Fruit fly (Drosophila melanogaster) whole organism, embryonic: ENCODE results near the gene sud1.
A peak's percentile ranks its signal among the peaks of the same experiment; 100 is the strongest.

Source experiments
- Ada2b ChIP-seq: fragments of 200-800 bp; sonication (Bioruptor generic); IDR thresholded peaks from 2 replicates; pipeline ENCODE4 v1.3.6; 2022; ENCODE audit warnings: missing biosample characterization, missing genetic modification characterization
- CG11504 ChIP-seq: fragments of 200-800 bp; sonication (Bioruptor generic); optimal IDR thresholded peaks from 3 replicates; lab custom pipeline; 2019; ENCODE audit warnings: missing biosample characterization, mild to moderate bottlenecking, missing genetic modification characterization, moderate library complexity
- CG12391 ChIP-seq: fragments of 200-800 bp; sonication (Bioruptor generic); optimal IDR thresholded peaks from 3 replicates; lab custom pipeline; 2018; ENCODE audit warnings: missing biosample characterization, mild to moderate bottlenecking, missing genetic modification characterization, moderate library complexity
- CG13287 ChIP-seq: fragments of 200-800 bp; sonication (Bioruptor generic); IDR thresholded peaks from 2 replicates; pipeline ENCODE4 v1.3.6; 2022; ENCODE audit warnings: missing biosample characterization, missing genetic modification characterization; ENCODE audit not compliant: partially characterized antibody
- CG14014 ChIP-seq: fragments of 200-800 bp; sonication (Bioruptor generic); IDR thresholded peaks from 2 replicates; pipeline ENCODE4 v1.3.6; 2022; ENCODE audit warnings: missing biosample characterization, missing genetic modification characterization
- CG1529 ChIP-seq: fragments of 200-800 bp; sonication (Bioruptor generic); optimal IDR thresholded peaks from 3 replicates; lab custom pipeline; 2018; ENCODE audit warnings: missing biosample characterization, missing genetic modification characterization
- CG1603 ChIP-seq: fragments of 200-800 bp; sonication (Bioruptor generic); optimal IDR thresholded peaks from 2 replicates; lab custom pipeline; 2019; ENCODE audit warnings: missing biosample characterization, mild to moderate bottlenecking, missing genetic modification characterization, moderate library complexity
- CG1792 ChIP-seq: fragments of 200-800 bp; sonication (Bioruptor generic); optimal IDR thresholded peaks from 2 replicates; lab custom pipeline; 2016; ENCODE audit warnings: missing biosample characterization, missing genetic modification characterization
- CG2120 ChIP-seq: fragments of 200-800 bp; sonication (Bioruptor generic); optimal IDR thresholded peaks from 3 replicates; lab custom pipeline; 2016; ENCODE audit warnings: missing biosample characterization, missing genetic modification characterization
- CG2875 ChIP-seq: fragments of 200-800 bp; sonication (Bioruptor generic); optimal IDR thresholded peaks from 2 replicates; lab custom pipeline; 2017; ENCODE audit warnings: missing biosample characterization, mild to moderate bottlenecking, missing genetic modification characterization, missing genetic modification reagents
- CG32767 ChIP-seq: fragments of 200-800 bp; sonication (Bioruptor generic); IDR thresholded peaks from 2 replicates; pipeline ENCODE4 v1.3.6; 2022; ENCODE audit warnings: missing biosample characterization, missing genetic modification characterization
- CG32772 ChIP-seq: fragments of 200-800 bp; sonication (Bioruptor generic); IDR thresholded peaks from 2 replicates; pipeline ENCODE4 v1.3.6; 2022; ENCODE audit warnings: missing biosample characterization, missing genetic modification characterization
- CG33213 ChIP-seq: fragments of 200-800 bp; sonication (Bioruptor generic); optimal IDR thresholded peaks from 3 replicates; lab custom pipeline; 2016; ENCODE audit warnings: missing biosample characterization, missing genetic modification characterization
- CG3847 ChIP-seq: fragments of 200-800 bp; sonication (Bioruptor generic); IDR thresholded peaks from 2 replicates; pipeline ENCODE4 v1.3.6; 2022; ENCODE audit warnings: missing biosample characterization, missing genetic modification characterization
- CG4328 ChIP-seq: fragments of 200-800 bp; sonication (Bioruptor generic); optimal IDR thresholded peaks from 3 replicates; lab custom pipeline; 2017; ENCODE audit warnings: missing biosample characterization, missing genetic modification reagents, missing genetic modification characterization
- CG5180 ChIP-seq: fragments of 200-800 bp; sonication (Bioruptor generic); optimal IDR thresholded peaks from 3 replicates; lab custom pipeline; 2017; ENCODE audit warnings: missing biosample characterization, missing genetic modification characterization, mild to moderate bottlenecking, moderate library complexity, missing genetic modification reagents
- CG6272 ChIP-seq: fragments of 200-800 bp; sonication (Bioruptor generic); IDR thresholded peaks from 2 replicates; pipeline ENCODE4 v1.3.6; 2022; ENCODE audit warnings: missing biosample characterization, missing genetic modification characterization
- CG8944 ChIP-seq: fragments of 200-800 bp; sonication (Bioruptor generic); optimal IDR thresholded peaks from 3 replicates; lab custom pipeline; 2016; ENCODE audit warnings: missing biosample characterization, missing genetic modification characterization
- CoRest ChIP-seq: fragments of 200-800 bp; sonication (Bioruptor generic); optimal IDR thresholded peaks from 3 replicates; lab custom pipeline; 2018; ENCODE audit warnings: missing biosample characterization, mild to moderate bottlenecking, missing genetic modification characterization, moderate library complexity
- Dip2 ChIP-seq: fragments of 200-800 bp; sonication (Bioruptor generic); IDR thresholded peaks from 2 replicates; pipeline ENCODE4 v1.3.6; 2022; ENCODE audit warnings: missing biosample characterization, missing genetic modification characterization
- ERR ChIP-seq: fragments of 200-800 bp; sonication (Bioruptor generic); optimal IDR thresholded peaks from 2 replicates; lab custom pipeline; 2016; ENCODE audit warnings: missing biosample characterization, missing genetic modification characterization
- Ets65A ChIP-seq: fragments of 200-800 bp; sonication (Bioruptor generic); peaks from one replicate; lab custom pipeline; 2016; ENCODE audit warnings: missing biosample characterization, missing genetic modification characterization
- GATAe ChIP-seq: fragments of 200-800 bp; sonication (Bioruptor generic); conservative IDR thresholded peaks from 2 replicates; pipeline ENCODE4 v1.3.6; 2022; ENCODE audit warnings: missing biosample characterization, missing genetic modification characterization
- HHEX ChIP-seq: fragments of 200-800 bp; sonication (Bioruptor generic); optimal IDR thresholded peaks from 3 replicates; lab custom pipeline; 2017; ENCODE audit warnings: missing biosample characterization, mild to moderate bottlenecking, missing genetic modification characterization, missing genetic modification reagents
- Hey ChIP-seq: fragments of 200-800 bp; sonication (Bioruptor generic); optimal IDR thresholded peaks from 3 replicates; lab custom pipeline; 2018; ENCODE audit warnings: missing biosample characterization, mild to moderate bottlenecking, missing genetic modification characterization
- Hr51 ChIP-seq, 2 experiments: fragments of 200-800 bp; sonication (Bioruptor generic); optimal IDR thresholded peaks; 2 replicates in 1 of 2; 3 replicates in 1 of 2; lab custom pipeline; 2016 to 2018; ENCODE audit warnings: missing biosample characterization in 2 of 2, missing genetic modification characterization in 2 of 2, mild to moderate bottlenecking in 1 of 2, moderate library complexity in 1 of 2
- Hsf ChIP-seq: fragments of 200-800 bp; sonication (Bioruptor generic); optimal IDR thresholded peaks from 3 replicates; lab custom pipeline; 2016; ENCODE audit warnings: missing biosample characterization, missing genetic modification characterization
- Mrtf ChIP-seq: fragments of 200-800 bp; sonication (Bioruptor generic); IDR thresholded peaks from 3 replicates; pipeline ENCODE4 v1.3.6; 2022; ENCODE audit warnings: missing biosample characterization, missing genetic modification characterization
- NfI ChIP-seq: fragments of 200-800 bp; sonication (Bioruptor generic); optimal IDR thresholded peaks from 3 replicates; lab custom pipeline; 2018; ENCODE audit warnings: missing biosample characterization, mild to moderate bottlenecking, missing genetic modification characterization, moderate library complexity
- Sry-δ ChIP-seq: fragments of 200-800 bp; sonication (Bioruptor generic); optimal IDR thresholded peaks from 2 replicates; lab custom pipeline; 2016; ENCODE audit warnings: missing biosample characterization, missing genetic modification characterization
- Xrp1 ChIP-seq: fragments of 200-800 bp; sonication (Bioruptor generic); IDR thresholded peaks from 2 replicates; pipeline ENCODE4 v1.3.6; 2022; ENCODE audit warnings: missing biosample characterization, missing genetic modification characterization
- ac ChIP-seq: fragments of 200-800 bp; sonication (Bioruptor generic); optimal IDR thresholded peaks from 3 replicates; lab custom pipeline; 2017; ENCODE audit warnings: missing biosample characterization, mild to moderate bottlenecking, missing genetic modification characterization
- bsh ChIP-seq, 2 experiments: fragments of 200-800 bp; sonication (Bioruptor generic); optimal IDR thresholded peaks; 2 replicates each; lab custom pipeline; 2017 to 2018; ENCODE audit warnings: mild to moderate bottlenecking in 2 of 2, missing biosample characterization in 2 of 2, missing genetic modification characterization in 2 of 2, moderate library complexity in 1 of 2
- chm ChIP-seq: fragments of 200-800 bp; sonication (Bioruptor generic); IDR thresholded peaks from 2 replicates; pipeline ENCODE4 v1.3.6; 2022; ENCODE audit warnings: missing biosample characterization, missing genetic modification characterization
- dmrt99B ChIP-seq: fragments of 200-800 bp; sonication (Bioruptor generic); optimal IDR thresholded peaks from 2 replicates; lab custom pipeline; 2018; ENCODE audit warnings: missing biosample characterization, mild to moderate bottlenecking, missing genetic modification characterization, moderate library complexity
- eve ChIP-seq, 2 experiments: fragments of >200 bp; optimal IDR thresholded peaks; 2 replicates each; lab custom pipeline; 2017; ENCODE audit warnings: missing biosample characterization in 2 of 2, missing genetic modification characterization in 2 of 2
- exex ChIP-seq: fragments of 200-800 bp; sonication (Bioruptor generic); optimal IDR thresholded peaks from 4 replicates; lab custom pipeline; 2018; ENCODE audit warnings: missing biosample characterization, mild to moderate bottlenecking, missing genetic modification characterization, moderate library complexity
- gcm2 ChIP-seq: fragments of 200-800 bp; sonication (Bioruptor generic); optimal IDR thresholded peaks from 2 replicates; lab custom pipeline; 2016; ENCODE audit warnings: missing biosample characterization, missing genetic modification characterization
- gem ChIP-seq: fragments of 200-800 bp; sonication (Bioruptor generic); optimal IDR thresholded peaks from 2 replicates; lab custom pipeline; 2019; ENCODE audit warnings: missing biosample characterization, mild to moderate bottlenecking, missing genetic modification characterization, moderate library complexity
- grau ChIP-seq: fragments of 200-800 bp; optimal IDR thresholded peaks from 3 replicates; lab custom pipeline; 2019; ENCODE audit warnings: missing biosample characterization, mild to moderate bottlenecking, missing genetic modification characterization, moderate library complexity
- grn ChIP-seq: fragments of 200-800 bp; sonication (Bioruptor generic); optimal IDR thresholded peaks from 3 replicates; lab custom pipeline; 2017; ENCODE audit warnings: missing biosample characterization, missing genetic modification characterization
- ind ChIP-seq: fragments of 200-800 bp; sonication (Bioruptor generic); optimal IDR thresholded peaks from 3 replicates; lab custom pipeline; 2016; ENCODE audit warnings: missing biosample characterization, missing genetic modification characterization
- jigr1 ChIP-seq: fragments of 200-800 bp; sonication (Bioruptor generic); IDR thresholded peaks from 3 replicates; pipeline ENCODE4 v1.3.6; 2022; ENCODE audit warnings: missing biosample characterization, missing genetic modification characterization
- prd ChIP-seq, 3 experiments: fragments of >200 bp in 2 of 3; fragments of 200-800 bp in 1 of 3; sonication (Bioruptor generic) in 1 of 3; optimal IDR thresholded peaks in 2 of 3; IDR thresholded peaks in 1 of 3; 2 replicates in 2 of 3; 3 replicates in 1 of 3; pipeline versions ENCODE4 v1.3.6 to Lab custom; 2017 to 2022; ENCODE audit warnings: missing biosample characterization in 1 of 3, missing genetic modification characterization in 1 of 3
- pzg ChIP-seq: fragments of 200-800 bp; sonication (Bioruptor generic); optimal IDR thresholded peaks from 3 replicates; lab custom pipeline; 2018; ENCODE audit warnings: missing biosample characterization, mild to moderate bottlenecking, missing genetic modification characterization, moderate library complexity
- ro ChIP-seq: fragments of 200-800 bp; sonication (Bioruptor generic); IDR thresholded peaks from 2 replicates; pipeline ENCODE4 v1.3.6; 2022; ENCODE audit warnings: missing biosample characterization, missing genetic modification characterization
- sima ChIP-seq: fragments of 200-800 bp; sonication (Bioruptor generic); optimal IDR thresholded peaks from 2 replicates; lab custom pipeline; 2016; ENCODE audit warnings: missing biosample characterization, missing genetic modification characterization
- slou ChIP-seq: fragments of 200-800 bp; sonication (Bioruptor generic); optimal IDR thresholded peaks from 3 replicates; lab custom pipeline; 2016; ENCODE audit warnings: missing biosample characterization, missing genetic modification characterization
- sqz ChIP-seq: fragments of 200-800 bp; sonication (Bioruptor generic); optimal IDR thresholded peaks from 3 replicates; lab custom pipeline; 2018; ENCODE audit warnings: missing biosample characterization, mild to moderate bottlenecking, missing genetic modification characterization
- sr ChIP-seq: fragments of 200-800 bp; sonication (Bioruptor generic); IDR thresholded peaks from 3 replicates; pipeline ENCODE4 v1.3.6; 2022; ENCODE audit warnings: missing biosample characterization, missing genetic modification characterization
- twi ChIP-seq: fragments of 200-800 bp; optimal IDR thresholded peaks from 2 replicates; lab custom pipeline; 2019; ENCODE audit warnings: missing biosample characterization, mild to moderate bottlenecking, missing genetic modification characterization, moderate library complexity

The sud1 gene

dm6 chr3R:24890919-24891318, 26.7 kb downstream of the sud1 start (continued):
- TF ChIP-seq eve (GFP tag; optimal IDR thresholded peaks at IDR 0.05; lab: Kevin White, UChicago) (no peak), CG1792 (GFP tag; lab: Kevin White, UChicago) (no peak), sr (no peak), HHEX (GFP tag; lab: Kevin White, UChicago) (no peak), exex (tag; lab: Kevin White, UChicago) (no peak), GATAe (GFP tag; lab: Robert Waterston, UW) (no peak), Hsf (GFP tag; lab: Kevin White, UChicago) (no peak), gem (peak; percentile 36), bsh (GFP tag; optimal IDR thresholded peaks at IDR 0.05; lab: Kevin White, UChicago) (peak in 1 of 2 experiments; percentile 10), Hey (tag; lab: Kevin White, UChicago) (no peak), ind (GFP tag; lab: Kevin White, UChicago) (no peak), CoRest (peak; percentile 3), sima (GFP tag; lab: Kevin White, UChicago) (no peak), CG13287 (GFP tag; lab: Robert Waterston, UW) (no peak), CG8944 (GFP tag; lab: Kevin White, UChicago) (no peak), CG11504 (tag; lab: Kevin White, UChicago) (peak; percentile 39), ac (GFP tag; lab: Kevin White, UChicago) (no peak), CG12391 (peak; percentile 3), dmrt99B (peak; percentile 31), Sry-δ (no peak), CG3847 (0 out of 2 replicates have a peak, but pooled peaks have one; percentile 16), CG1603 (peak; percentile 33), CG32767 (GFP tag; lab: Robert Waterston, UW) (no peak), Xrp1 (GFP tag; lab: Robert Waterston, UW) (peak; percentile 9; the same call in 1 of the 2 replicates), CG6272 (no peak), ro (GFP tag; lab: Robert Waterston, UW) (no peak), jigr1 (GFP tag; lab: Robert Waterston, UW) (no peak), grn (GFP tag; lab: Kevin White, UChicago) (no peak), CG2120 (GFP tag; lab: Kevin White, UChicago) (peak; percentile 3), ERR (GFP tag; lab: Kevin White, UChicago) (no peak), slou (GFP tag; lab: Kevin White, UChicago) (no peak), CG1529 (no peak), CG33213 (GFP tag; lab: Kevin White, UChicago) (no peak), twi (tag; lab: Kevin White, UChicago) (no peak), grau (tag; lab: Kevin White, UChicago) (peak; percentile 32), CG32772 (GFP tag; lab: Robert Waterston, UW) (no peak), Mrtf (GFP tag; lab: Robert Waterston, UW) (no peak), CG4328 (GFP tag; lab: Kevin White, UChicago) (no peak), Ets65A (GFP tag; lab: Kevin White, UChicago) (peak; percentile 88), gcm2 (no peak), CG5180 (GFP tag; lab: Kevin White, UChicago) (no peak), chm (GFP tag; lab: Robert Waterston, UW) (no peak), CG2875 (GFP tag; lab: Kevin White, UChicago) (no peak), pzg (GFP tag; lab: Kevin White, UChicago) (no peak), sqz (GFP tag; lab: Kevin White, UChicago) (no peak), prd (optimal IDR thresholded peaks at IDR 0.05; lab: Kevin White, UChicago) (no peak), prd (GFP tag; IDR thresholded peaks at IDR 0.05; lab: Robert Waterston, UW) (no peak), NfI (GFP tag; lab: Kevin White, UChicago) (no peak), Hr51 (GFP tag; optimal IDR thresholded peaks at IDR 0.05; lab: Kevin White, UChicago) (peak in 1 of 2 experiments; percentile 31), Ada2b (0 out of 2 replicates have a peak, but pooled peaks have one; percentile 12), CG14014 (GFP tag; lab: Robert Waterston, UW) (no peak), Dip2 (GFP tag; lab: Robert Waterston, UW) (no peak)
